Worm (Caenorhabditis elegans): Measurements from ENCODE around the gene T24H10.4.

DNA sequence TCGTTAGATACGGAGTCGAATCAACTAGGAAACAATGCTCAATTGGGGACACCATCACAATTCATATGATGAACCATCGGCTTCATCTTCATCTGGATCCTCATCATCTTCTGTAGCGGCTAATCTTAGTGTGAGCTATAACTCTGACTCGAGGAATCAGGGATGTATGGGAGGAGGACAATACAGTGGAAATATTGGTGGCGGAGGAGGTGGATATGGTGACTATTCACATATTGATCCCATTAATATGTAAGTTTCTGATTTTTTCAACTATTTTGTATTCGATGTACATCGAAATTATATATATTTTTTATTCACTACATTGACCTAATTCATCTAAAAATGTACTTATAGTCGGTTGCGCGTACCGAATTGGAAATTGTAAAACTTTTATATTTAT is 18.0 kb downstream of the T24H10.4 start:
- TF ChIP-seq egl-27 (tag; optimal IDR thresholded peaks at IDR 0.05), result no peak
- TF ChIP-seq unc-62 (GFP tag; optimal IDR thresholded peaks at IDR 0.05), result no peak
- TF ChIP-seq nhr-10 (tag; optimal IDR thresholded peaks at IDR 0.05), result no peak
- no peak for TF ChIP-seq alr-1 (tag; optimal IDR thresholded peaks at IDR 0.05)
- TF ChIP-seq R02D3.7 (tag; optimal IDR thresholded peaks at IDR 0.05), result no peak
- peak; percentile 70 for TF ChIP-seq ama-1 (optimal IDR thresholded peaks at IDR 0.05)
- no peak for TF ChIP-seq elt-3 (tag; optimal IDR thresholded peaks at IDR 0.05)
- TF ChIP-seq skn-1 (tag; optimal IDR thresholded peaks at IDR 0.05), result no peak
- no peak for TF ChIP-seq lin-39 (tag; optimal IDR thresholded peaks at IDR 0.05)
- no peak for TF ChIP-seq elt-1 (tag; optimal IDR thresholded peaks at IDR 0.05)
- no peak for TF ChIP-seq ztf-11 (tag; optimal IDR thresholded peaks at IDR 0.05)
